Worm (Caenorhabditis elegans): ENCODE results near the gene srg-5.

The srg-5 gene

ce11 chrIII:6264447-6264846 is at the start of gene srg-5:
srg-5 (minus strand) TSS chrIII:6264547.
- TF ChIP-seq T22C8.4 (GFP tag; IDR thresholded peaks at IDR 0.05), result no peak
- TF ChIP-seq ztf-23 (GFP tag; IDR thresholded peaks at IDR 0.05), result no peak
- no peak for TF ChIP-seq klf-2 (GFP tag; conservative IDR thresholded peaks at IDR 0.05)
- TF ChIP-seq med-1 (GFP tag; optimal IDR thresholded peaks at IDR 0.05; ENCODE audit: insufficient read depth), result no peak
- no peak for TF ChIP-seq ref-1 (GFP tag; conservative IDR thresholded peaks at IDR 0.05)
- TF ChIP-seq flt-1 (GFP tag; IDR thresholded peaks at IDR 0.05), result no peak
- no peak for TF ChIP-seq cog-1 (tag; optimal IDR thresholded peaks at IDR 0.05)
- no peak for TF ChIP-seq tab-1 (GFP tag; IDR thresholded peaks at IDR 0.05)

ce11 chrIII:6312244-6312643 is 47.9 kb upstream of the srg-5 start:
- TF ChIP-seq T22C8.4 (GFP tag; IDR thresholded peaks at IDR 0.05), result no peak
- TF ChIP-seq ref-1 (GFP tag; conservative IDR thresholded peaks at IDR 0.05), result no peak
- no peak for TF ChIP-seq klf-2 (GFP tag; conservative IDR thresholded peaks at IDR 0.05)
- TF ChIP-seq cog-1 (tag; optimal IDR thresholded peaks at IDR 0.05), result no peak
- no peak for TF ChIP-seq flt-1 (GFP tag; IDR thresholded peaks at IDR 0.05)
- no peak for TF ChIP-seq med-1 (GFP tag; optimal IDR thresholded peaks at IDR 0.05; ENCODE audit: insufficient read depth)

ce11 chrIII:6311452-6311851 is 47.1 kb upstream of the srg-5 start:
- TF ChIP-seq tab-1 (GFP tag; IDR thresholded peaks at IDR 0.05) (no peak), med-1 (GFP tag; optimal IDR thresholded peaks at IDR 0.05; ENCODE audit: insufficient read depth) (no peak)

ce11 chrIII:6310352-6310751 is 46.0 kb upstream of the srg-5 start:
- no peak for TF ChIP-seq flt-1 (GFP tag; IDR thresholded peaks at IDR 0.05)
- no peak for TF ChIP-seq ztf-23 (GFP tag; IDR thresholded peaks at IDR 0.05)
- no peak for TF ChIP-seq med-1 (GFP tag; optimal IDR thresholded peaks at IDR 0.05; ENCODE audit: insufficient read depth)
- TF ChIP-seq ztf-29 (GFP tag; IDR thresholded peaks at IDR 0.05), result no peak
- no peak for TF ChIP-seq T22C8.4 (GFP tag; IDR thresholded peaks at IDR 0.05)
- TF ChIP-seq cog-1 (tag; optimal IDR thresholded peaks at IDR 0.05), result no peak
- TF ChIP-seq ref-1 (GFP tag; conservative IDR thresholded peaks at IDR 0.05), result no peak
- no peak for TF ChIP-seq klf-2 (GFP tag; conservative IDR thresholded peaks at IDR 0.05)
- TF ChIP-seq tab-1 (GFP tag; IDR thresholded peaks at IDR 0.05), result no peak

- TF ChIP-seq klf-2 (GFP tag; conservative IDR thresholded peaks at IDR 0.05), result no peak
- no peak for TF ChIP-seq cog-1 (tag; optimal IDR thresholded peaks at IDR 0.05)
- TF ChIP-seq ref-1 (GFP tag; conservative IDR thresholded peaks at IDR 0.05), result no peak
- TF ChIP-seq flt-1 (GFP tag; IDR thresholded peaks at IDR 0.05), result no peak
- TF ChIP-seq T22C8.4 (GFP tag; IDR thresholded peaks at IDR 0.05), result no peak
- no peak for TF ChIP-seq med-1 (GFP tag; optimal IDR thresholded peaks at IDR 0.05; ENCODE audit: insufficient read depth)
- TF ChIP-seq ztf-23 (GFP tag; IDR thresholded peaks at IDR 0.05), result no peak
Observed at ce11 chrIII:6309066-6309465, 44.7 kb upstream of the srg-5 start, which contains the start of gene gar-2. gar-2 (plus strand) TSS chrIII:6309366.

- TF ChIP-seq ref-1 (GFP tag; conservative IDR thresholded peaks at IDR 0.05) (no peak), T22C8.4 (GFP tag; IDR thresholded peaks at IDR 0.05) (no peak), med-1 (GFP tag; optimal IDR thresholded peaks at IDR 0.05; ENCODE audit: insufficient read depth) (no peak), ztf-23 (GFP tag; IDR thresholded peaks at IDR 0.05) (no peak), klf-2 (GFP tag; conservative IDR thresholded peaks at IDR 0.05) (no peak), cog-1 (tag; optimal IDR thresholded peaks at IDR 0.05) (no peak), flt-1 (GFP tag; IDR thresholded peaks at IDR 0.05) (no peak), ztf-29 (GFP tag; IDR thresholded peaks at IDR 0.05) (no peak), tab-1 (GFP tag; IDR thresholded peaks at IDR 0.05) (no peak)
Observed at ce11 chrIII:6307832-6308231, 43.5 kb upstream of the srg-5 start.

ce11 chrIII:6303787-6304186 is 39.4 kb upstream of the srg-5 start:
- TF ChIP-seq ref-1 (GFP tag; conservative IDR thresholded peaks at IDR 0.05), result no peak
- no peak for TF ChIP-seq ztf-29 (GFP tag; IDR thresholded peaks at IDR 0.05)
- no peak for TF ChIP-seq flt-1 (GFP tag; IDR thresholded peaks at IDR 0.05)
- TF ChIP-seq klf-2 (GFP tag; conservative IDR thresholded peaks at IDR 0.05), result no peak
- no peak for TF ChIP-seq ztf-23 (GFP tag; IDR thresholded peaks at IDR 0.05)
- TF ChIP-seq cog-1 (tag; optimal IDR thresholded peaks at IDR 0.05), result no peak
- TF ChIP-seq med-1 (GFP tag; optimal IDR thresholded peaks at IDR 0.05; ENCODE audit: insufficient read depth), result no peak

- TF ChIP-seq cog-1 (tag; optimal IDR thresholded peaks at IDR 0.05) (no peak), ztf-23 (GFP tag; IDR thresholded peaks at IDR 0.05) (no peak), ztf-29 (GFP tag; IDR thresholded peaks at IDR 0.05) (no peak), T22C8.4 (GFP tag; IDR thresholded peaks at IDR 0.05) (no peak), med-1 (GFP tag; optimal IDR thresholded peaks at IDR 0.05; ENCODE audit: insufficient read depth) (no peak), ref-1 (GFP tag; conservative IDR thresholded peaks at IDR 0.05) (no peak), tab-1 (GFP tag; IDR thresholded peaks at IDR 0.05) (no peak), klf-2 (GFP tag; conservative IDR thresholded peaks at IDR 0.05) (no peak), flt-1 (GFP tag; IDR thresholded peaks at IDR 0.05) (no peak)
Observed at ce11 chrIII:6303114-6303647, 38.8 kb upstream of the srg-5 start, which contains the start of gene F47D12.9. F47D12.9 (minus strand) TSS chrIII:6303380.

- TF ChIP-seq tab-1 (GFP tag; IDR thresholded peaks at IDR 0.05), result no peak
- TF ChIP-seq T22C8.4 (GFP tag; IDR thresholded peaks at IDR 0.05), result no peak
Observed at ce11 chrIII:6300297-6300696, 36.0 kb upstream of the srg-5 start.

ce11 chrIII:6298131-6298530 is 33.8 kb upstream of the srg-5 start, which contains the start of gene F47D12.3:
F47D12.3 (plus strand) TSS chrIII:6298461.
- TF ChIP-seq med-1 (GFP tag; optimal IDR thresholded peaks at IDR 0.05; ENCODE audit: insufficient read depth), result no peak

ce11 chrIII:6297599-6297998 is 33.3 kb upstream of the srg-5 start:
- TF ChIP-seq flt-1 (GFP tag; IDR thresholded peaks at IDR 0.05), result no peak
- no peak for TF ChIP-seq cog-1 (tag; optimal IDR thresholded peaks at IDR 0.05)
- TF ChIP-seq ref-1 (GFP tag; conservative IDR thresholded peaks at IDR 0.05), result no peak
